Fruit fly (Drosophila melanogaster) whole organism, prepupa: ENCODE measurements around the gene Jon65Aiv.

Experiments
- CG10631 ChIP-seq: fragments of 200-800 bp; sonication (Bioruptor generic); optimal IDR thresholded peaks from 2 replicates; lab custom pipeline; 2016; ENCODE audit warnings: missing biosample characterization, missing genetic modification characterization
- CG10669 ChIP-seq: fragments of 200-800 bp; sonication (Bioruptor generic); optimal IDR thresholded peaks from 3 replicates; lab custom pipeline; 2018; ENCODE audit warnings: missing biosample characterization, mild to moderate bottlenecking, missing genetic modification characterization, moderate library complexity
- CG11902 ChIP-seq: fragments of 200-800 bp; sonication (Bioruptor generic); optimal IDR thresholded peaks from 3 replicates; lab custom pipeline; 2016; ENCODE audit warnings: missing biosample characterization, missing genetic modification characterization
- CG31627 ChIP-seq: fragments of 200-800 bp; sonication (Bioruptor generic); optimal IDR thresholded peaks from 3 replicates; lab custom pipeline; 2016; ENCODE audit warnings: missing biosample characterization, missing genetic modification characterization
- CG32006 ChIP-seq: fragments of 200-800 bp; sonication (Bioruptor generic); optimal IDR thresholded peaks from 3 replicates; lab custom pipeline; 2017; ENCODE audit warnings: missing biosample characterization, mild to moderate bottlenecking, missing genetic modification characterization
- CG34406 ChIP-seq: fragments of 200-800 bp; sonication (Bioruptor generic); optimal IDR thresholded peaks from 3 replicates; lab custom pipeline; 2016; ENCODE audit warnings: missing biosample characterization, missing genetic modification characterization
- CG3919 ChIP-seq: fragments of 200-800 bp; sonication (Bioruptor generic); optimal IDR thresholded peaks from 3 replicates; lab custom pipeline; 2016; ENCODE audit warnings: missing biosample characterization, missing genetic modification characterization
- CG4318 ChIP-seq: fragments of 200-800 bp; sonication (Bioruptor generic); optimal IDR thresholded peaks from 3 replicates; lab custom pipeline; 2017; ENCODE audit warnings: missing biosample characterization, mild to moderate bottlenecking, missing genetic modification characterization
- CG6163 ChIP-seq: fragments of 200-800 bp; sonication (Bioruptor generic); IDR thresholded peaks from 3 replicates; pipeline ENCODE4 v1.3.6; 2022; ENCODE audit warnings: missing biosample characterization, missing genetic modification characterization
- CG6792 ChIP-seq: fragments of 200-800 bp; sonication (Bioruptor generic); optimal IDR thresholded peaks from 3 replicates; lab custom pipeline; 2016; ENCODE audit warnings: missing biosample characterization, missing genetic modification characterization
- CG6808 ChIP-seq: fragments of 200-800 bp; sonication (Bioruptor generic); optimal IDR thresholded peaks from 3 replicates; lab custom pipeline; 2017; ENCODE audit warnings: missing biosample characterization, missing genetic modification characterization, mild to moderate bottlenecking, moderate library complexity, missing genetic modification reagents
- CG6854 ChIP-seq: fragments of 200-800 bp; sonication (Bioruptor generic); optimal IDR thresholded peaks from 2 replicates; lab custom pipeline; 2017; ENCODE audit warnings: missing biosample characterization, mild to moderate bottlenecking, missing genetic modification characterization
- CG8632 ChIP-seq: fragments of 200-800 bp; sonication (Bioruptor generic); optimal IDR thresholded peaks from 3 replicates; lab custom pipeline; 2016; ENCODE audit warnings: missing biosample characterization, missing genetic modification characterization
- Eip75B ChIP-seq: fragments of 200-800 bp; sonication (Bioruptor generic); optimal IDR thresholded peaks from 3 replicates; lab custom pipeline; 2016; ENCODE audit warnings: missing biosample characterization, missing genetic modification characterization
- Eip78C ChIP-seq: fragments of 200-800 bp; sonication (Bioruptor generic); peaks from one replicate; lab custom pipeline; 2016; ENCODE audit warnings: missing biosample characterization, missing genetic modification characterization
- Ets21C ChIP-seq: fragments of 200-800 bp; sonication (Bioruptor generic); optimal IDR thresholded peaks from 3 replicates; lab custom pipeline; 2016; ENCODE audit warnings: missing biosample characterization, missing genetic modification characterization
- Ets96B ChIP-seq: fragments of 200-800 bp; optimal IDR thresholded peaks from 2 replicates; lab custom pipeline; 2019; ENCODE audit warnings: missing biosample characterization, mild to moderate bottlenecking, missing genetic modification characterization, moderate library complexity
- Gug ChIP-seq: fragments of 200-800 bp; sonication (Bioruptor generic); IDR thresholded peaks from 2 replicates; pipeline ENCODE4 v1.3.6; 2022; ENCODE audit warnings: missing biosample characterization, missing genetic modification characterization
- Hr4 ChIP-seq: fragments of 200-800 bp; sonication (Bioruptor generic); optimal IDR thresholded peaks from 3 replicates; lab custom pipeline; 2016; ENCODE audit warnings: missing biosample characterization, missing genetic modification characterization
- Lpt ChIP-seq: fragments of 200-800 bp; sonication (Bioruptor generic); optimal IDR thresholded peaks from 3 replicates; lab custom pipeline; 2016; ENCODE audit warnings: missing biosample characterization, missing genetic modification characterization
- Met ChIP-seq: fragments of 200-800 bp; sonication (Bioruptor generic); optimal IDR thresholded peaks from 3 replicates; lab custom pipeline; 2016; ENCODE audit warnings: missing biosample characterization, missing genetic modification characterization
- Sox14 ChIP-seq: fragments of 200-800 bp; sonication (Bioruptor generic); optimal IDR thresholded peaks from 3 replicates; lab custom pipeline; 2016; ENCODE audit warnings: missing biosample characterization, missing genetic modification characterization
- achi ChIP-seq: fragments of 200-800 bp; sonication (Bioruptor generic); optimal IDR thresholded peaks from 3 replicates; lab custom pipeline; 2016; ENCODE audit warnings: missing biosample characterization, missing genetic modification characterization
- cyc ChIP-seq: fragments of 200-800 bp; sonication (Bioruptor generic); optimal IDR thresholded peaks from 3 replicates; lab custom pipeline; 2016; ENCODE audit warnings: missing biosample characterization, missing genetic modification characterization
- dac ChIP-seq: fragments of 200-800 bp; sonication (Bioruptor generic); optimal IDR thresholded peaks from 2 replicates; lab custom pipeline; 2017; ENCODE audit warnings: missing biosample characterization, mild to moderate bottlenecking, missing genetic modification characterization
- dsx ChIP-seq: fragments of 200-800 bp; optimal IDR thresholded peaks from 3 replicates; lab custom pipeline; 2019; ENCODE audit warnings: missing biosample characterization, mild to moderate bottlenecking, missing genetic modification characterization, moderate library complexity; ENCODE audit not compliant: poor library complexity, severe bottlenecking
- eg ChIP-seq: fragments of 200-800 bp; sonication (Bioruptor generic); IDR thresholded peaks from 3 replicates; pipeline ENCODE4 v1.3.6; 2022; ENCODE audit warnings: missing biosample characterization, missing genetic modification characterization
- esn ChIP-seq: fragments of 200-800 bp; sonication (Bioruptor generic); optimal IDR thresholded peaks from 2 replicates; lab custom pipeline; 2016; ENCODE audit warnings: missing biosample characterization, mild to moderate bottlenecking, missing genetic modification characterization, moderate library complexity
- fd85E ChIP-seq: fragments of 200-800 bp; sonication (Bioruptor generic); optimal IDR thresholded peaks from 3 replicates; lab custom pipeline; 2016; ENCODE audit warnings: missing biosample characterization, missing genetic modification characterization
- lz ChIP-seq: fragments of 200-800 bp; sonication (Bioruptor generic); optimal IDR thresholded peaks from 3 replicates; lab custom pipeline; 2016; ENCODE audit warnings: missing biosample characterization, missing genetic modification characterization
- pdm3 ChIP-seq: fragments of 200-800 bp; sonication (Bioruptor generic); optimal IDR thresholded peaks from 3 replicates; lab custom pipeline; 2016; ENCODE audit warnings: missing biosample characterization, missing genetic modification characterization
- salr ChIP-seq, 2 experiments: fragments of 200-800 bp; sonication (Bioruptor generic); optimal IDR thresholded peaks; 3 replicates each; lab custom pipeline; 2016 to 2018; ENCODE audit warnings: missing biosample characterization in 2 of 2, missing genetic modification characterization in 2 of 2, mild to moderate bottlenecking in 1 of 2
- spab ChIP-seq: fragments of 200-800 bp; sonication (Bioruptor generic); optimal IDR thresholded peaks from 2 replicates; lab custom pipeline; 2017; ENCODE audit warnings: missing biosample characterization, mild to moderate bottlenecking, missing genetic modification characterization, missing genetic modification reagents
- ss ChIP-seq, 2 experiments: fragments of 200-800 bp; sonication (Bioruptor generic); optimal IDR thresholded peaks; 2 replicates in 1 of 2; 3 replicates in 1 of 2; lab custom pipeline; 2017 to 2018; ENCODE audit warnings: mild to moderate bottlenecking in 2 of 2, missing biosample characterization in 2 of 2, missing genetic modification characterization in 2 of 2, moderate library complexity in 1 of 2
- svp ChIP-seq: fragments of 200-800 bp; sonication (Bioruptor generic); peaks from one replicate; lab custom pipeline; 2016; ENCODE audit warnings: missing biosample characterization, missing genetic modification characterization
- topi ChIP-seq: fragments of 200-800 bp; sonication (Bioruptor generic); optimal IDR thresholded peaks from 3 replicates; lab custom pipeline; 2016; ENCODE audit warnings: missing biosample characterization, missing genetic modification characterization
- vri ChIP-seq: fragments of 200-800 bp; sonication (Bioruptor generic); optimal IDR thresholded peaks from 3 replicates; lab custom pipeline; 2016; ENCODE audit warnings: missing biosample characterization, mild to moderate bottlenecking, missing genetic modification characterization

Gene Jon65Aiv

dm6 chr3L:6010921-6011320, 28.0 kb upstream of the Jon65Aiv start, which contains the start of gene alphaKap4:
TSS of gene alphaKap4 (minus strand) at chr3L:6011021.
- no peak for TF ChIP-seq CG32006 (GFP tag; lab: Kevin White, UChicago)
- TF ChIP-seq lz (GFP tag; lab: Kevin White, UChicago) = no peak
- TF ChIP-seq achi = no peak
- TF ChIP-seq Ets21C (GFP tag; lab: Kevin White, UChicago) = no peak
- no peak for TF ChIP-seq vri (GFP tag; lab: Kevin White, UChicago)
- no peak for TF ChIP-seq eg (GFP tag; lab: Robert Waterston, UW)
- TF ChIP-seq esn (GFP tag; lab: Kevin White, UChicago) = no peak
- no peak for TF ChIP-seq ss (GFP tag; optimal IDR thresholded peaks at IDR 0.05; lab: Kevin White, UChicago)
- TF ChIP-seq CG6792 (GFP tag; lab: Kevin White, UChicago) = no peak
- no peak for TF ChIP-seq CG6808 (GFP tag; lab: Kevin White, UChicago)
- no peak for TF ChIP-seq CG8632 (GFP tag; lab: Kevin White, UChicago)
- no peak for TF ChIP-seq CG6163 (GFP tag; lab: Robert Waterston, UW)

- TF ChIP-seq dac (GFP tag; lab: Kevin White, UChicago) (no peak), CG6854 (no peak), CG4318 (GFP tag; lab: Kevin White, UChicago) (no peak), dsx (GFP tag; lab: Kevin White, UChicago) (no peak), eg (GFP tag; lab: Robert Waterston, UW) (no peak), vri (GFP tag; lab: Kevin White, UChicago) (no peak), CG10669 (no peak), Eip75B (no peak), CG11902 (GFP tag; lab: Kevin White, UChicago) (no peak), CG34406 (GFP tag; lab: Kevin White, UChicago) (no peak), pdm3 (GFP tag; lab: Kevin White, UChicago) (no peak), Met (GFP tag; lab: Kevin White, UChicago) (no peak)
- TF ChIP-seq, all 60 proteins: peak for 0
Observed at dm6 chr3L:6012950-6013349, 26.0 kb upstream of the Jon65Aiv start.

- TF ChIP-seq CG6808 (GFP tag; lab: Kevin White, UChicago) (peak; percentile 1), vri (GFP tag; lab: Kevin White, UChicago) (no peak), salr (GFP tag; optimal IDR thresholded peaks at IDR 0.05; lab: Kevin White, UChicago) (no peak), svp (GFP tag; lab: Kevin White, UChicago) (peak; percentile 42), dac (GFP tag; lab: Kevin White, UChicago) (no peak), CG34406 (GFP tag; lab: Kevin White, UChicago) (no peak), Met (GFP tag; lab: Kevin White, UChicago) (no peak), topi (GFP tag; lab: Kevin White, UChicago) (peak; percentile 7), Eip75B (peak; percentile 18), cyc (no peak), spab (GFP tag; lab: Kevin White, UChicago) (peak; percentile 20), Ets96B (tag; lab: Kevin White, UChicago) (peak; percentile 36), Gug (GFP tag; lab: Robert Waterston, UW) (no peak), CG10669 (peak; percentile 18), CG4318 (GFP tag; lab: Kevin White, UChicago) (no peak), fd85E (no peak), Hr4 (GFP tag; lab: Kevin White, UChicago) (no peak), achi (no peak), Eip78C (GFP tag; lab: Kevin White, UChicago) (peak; percentile 55), CG10631 (GFP tag; lab: Kevin White, UChicago) (peak; percentile 37), Lpt (GFP tag; lab: Kevin White, UChicago) (no peak), lz (GFP tag; lab: Kevin White, UChicago) (peak; percentile 25), CG31627 (no peak), ss (GFP tag; optimal IDR thresholded peaks at IDR 0.05; lab: Kevin White, UChicago) (no peak), CG3919 (peak; percentile 21), Sox14 (GFP tag; lab: Kevin White, UChicago) (no peak)
Observed at dm6 chr3L:6022142-6022541, 16.8 kb upstream of the Jon65Aiv start.
